Fruit fly (Drosophila melanogaster) S2 (cell line): ENCODE results near the gene Ilk.

Experiments used
- CG8478 ChIP-seq: fragments of >200 bp; optimal IDR thresholded peaks from 2 replicates; lab custom pipeline; 2018
- CTCF ChIP-seq, 2 experiments: fragments of >200 bp; optimal IDR thresholded peaks; 2 replicates each; lab custom pipeline; 2018

DNA sequence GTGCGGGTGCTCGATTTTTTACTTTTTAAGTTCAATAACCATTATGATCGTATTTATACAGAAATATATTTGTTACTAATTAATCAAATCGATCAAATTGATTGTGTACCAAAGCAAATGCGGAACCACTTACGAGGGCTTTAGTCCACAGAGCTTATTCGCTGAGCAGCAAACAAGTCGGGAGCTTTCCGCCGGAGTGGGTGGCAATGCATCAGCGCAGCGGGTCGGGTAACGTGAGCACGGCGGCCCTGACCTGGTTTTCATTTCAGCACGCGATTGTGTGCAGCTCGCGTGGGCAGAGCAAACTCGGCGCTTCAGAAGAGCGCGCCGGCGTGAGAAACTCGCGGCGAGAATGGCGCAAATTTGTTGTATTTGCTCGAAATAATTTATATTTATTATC, 2.5 kb downstream of the Ilk start:
- TF ChIP-seq CG8478 (no peak), CTCF (optimal IDR thresholded peaks at IDR 0.05; lab: Kevin White, UChicago) (no peak)
